Fruit fly (Drosophila melanogaster) whole organism, adult: ENCODE data around the gene Edg91.
A peak's percentile ranks its signal among the peaks of the same experiment; 100 is the strongest.

Source experiments
- CG11617 ChIP-seq: fragments of 200-800 bp; sonication (Bioruptor generic); optimal IDR thresholded peaks from 2 replicates; lab custom pipeline; 2017; ENCODE audit warnings: mild to moderate bottlenecking, missing biosample characterization, missing genetic modification reagents, missing genetic modification characterization
- CG12768 ChIP-seq: fragments of 200-800 bp; sonication (Bioruptor generic); optimal IDR thresholded peaks from 2 replicates; lab custom pipeline; 2017; ENCODE audit warnings: missing biosample characterization, missing genetic modification characterization, mild to moderate bottlenecking, moderate library complexity, missing genetic modification reagents
- CG14711 ChIP-seq: fragments of 200-800 bp; sonication (Bioruptor generic); optimal IDR thresholded peaks from 2 replicates; lab custom pipeline; 2018; ENCODE audit warnings: missing biosample characterization, mild to moderate bottlenecking, missing genetic modification characterization, moderate library complexity
- CG1620 ChIP-seq: fragments of 200-800 bp; sonication (Bioruptor generic); optimal IDR thresholded peaks from 2 replicates; lab custom pipeline; 2016; ENCODE audit warnings: missing biosample characterization, missing genetic modification characterization
- CG33017 ChIP-seq: fragments of 200-800 bp; sonication (Bioruptor generic); optimal IDR thresholded peaks from 2 replicates; lab custom pipeline; 2018; ENCODE audit warnings: missing biosample characterization, mild to moderate bottlenecking, missing genetic modification characterization, moderate library complexity
- CG5204 ChIP-seq: fragments of 200-800 bp; sonication (Bioruptor generic); optimal IDR thresholded peaks from 2 replicates; lab custom pipeline; 2016; ENCODE audit warnings: missing biosample characterization, missing genetic modification characterization
- CG7045 ChIP-seq: fragments of 200-800 bp; sonication (Bioruptor generic); optimal IDR thresholded peaks from 2 replicates; lab custom pipeline; 2017; ENCODE audit warnings: missing biosample characterization, mild to moderate bottlenecking, missing genetic modification characterization
- CG7101 ChIP-seq: fragments of 200-800 bp; sonication (Bioruptor generic); optimal IDR thresholded peaks from 2 replicates; lab custom pipeline; 2018; ENCODE audit warnings: missing biosample characterization, mild to moderate bottlenecking, missing genetic modification characterization, moderate library complexity
- Clk ChIP-seq: fragments of 200-800 bp; sonication (Bioruptor generic); optimal IDR thresholded peaks from 2 replicates; lab custom pipeline; 2017; ENCODE audit warnings: missing biosample characterization, missing genetic modification characterization
- Crg-1 ChIP-seq: fragments of 200-800 bp; sonication (Bioruptor generic); optimal IDR thresholded peaks from 2 replicates; lab custom pipeline; 2016; ENCODE audit warnings: missing biosample characterization, missing genetic modification characterization
- Hr96 ChIP-seq: fragments of 200-800 bp; sonication (Bioruptor generic); optimal IDR thresholded peaks from 2 replicates; lab custom pipeline; 2016; ENCODE audit warnings: missing biosample characterization, missing genetic modification characterization
- Mnt ChIP-seq: fragments of 200-800 bp; sonication (Bioruptor generic); optimal IDR thresholded peaks from 2 replicates; lab custom pipeline; 2016; ENCODE audit warnings: missing biosample characterization, mild to moderate bottlenecking, missing genetic modification characterization
- bab1 ChIP-seq: fragments of 200-800 bp; sonication (Bioruptor generic); optimal IDR thresholded peaks from 3 replicates; lab custom pipeline; 2019; ENCODE audit warnings: missing biosample characterization, mild to moderate bottlenecking, missing genetic modification characterization, moderate library complexity
- cic ChIP-seq: fragments of 200-800 bp; sonication (Bioruptor generic); optimal IDR thresholded peaks from 2 replicates; lab custom pipeline; 2017; ENCODE audit warnings: missing biosample characterization, mild to moderate bottlenecking, missing genetic modification characterization, moderate library complexity
- cnc ChIP-seq, 2 experiments: fragments of >200 bp; optimal IDR thresholded peaks; 2 replicates each; lab custom pipeline; 2017
- kay ChIP-seq: fragments of 200-800 bp; sonication (Bioruptor generic); peaks from one replicate; lab custom pipeline; 2016; ENCODE audit warnings: missing biosample characterization, missing genetic modification characterization, borderline replicate concordance
- ovo ChIP-seq: fragments of 200-800 bp; sonication (Bioruptor generic); optimal IDR thresholded peaks from 2 replicates; lab custom pipeline; 2016; ENCODE audit warnings: missing biosample characterization, missing genetic modification characterization
- pad ChIP-seq: fragments of 200-800 bp; sonication (Bioruptor generic); optimal IDR thresholded peaks from 3 replicates; lab custom pipeline; 2017; ENCODE audit warnings: missing biosample characterization, missing genetic modification characterization, mild to moderate bottlenecking, moderate library complexity, missing genetic modification reagents
- tj ChIP-seq: fragments of 200-800 bp; sonication (Bioruptor generic); optimal IDR thresholded peaks from 3 replicates; lab custom pipeline; 2017; ENCODE audit warnings: missing biosample characterization, mild to moderate bottlenecking, missing genetic modification characterization, moderate library complexity
- toe ChIP-seq: fragments of 200-800 bp; sonication (Bioruptor generic); optimal IDR thresholded peaks from 2 replicates; lab custom pipeline; 2016; ENCODE audit warnings: missing biosample characterization, missing genetic modification characterization

Gene Edg91

dm6 chr3R:17644019-17644418, 32.7 kb upstream of the Edg91 start:
- no peak for TF ChIP-seq toe (GFP tag; lab: Kevin White, UChicago)
- no peak for TF ChIP-seq cnc (optimal IDR thresholded peaks at IDR 0.05; lab: Kevin White, UChicago)
- TF ChIP-seq CG7101 (tag; lab: Kevin White, UChicago) = no peak
- TF ChIP-seq Crg-1 (GFP tag; lab: Kevin White, UChicago) = no peak
- TF ChIP-seq CG5204 (GFP tag; lab: Kevin White, UChicago) = no peak
- no peak for TF ChIP-seq kay
- TF ChIP-seq CG11617 = no peak
- TF ChIP-seq CG14711 (tag; lab: Kevin White, UChicago) = no peak
- TF ChIP-seq ovo = no peak
- TF ChIP-seq Clk (GFP tag; lab: Kevin White, UChicago) = no peak
- TF ChIP-seq CG33017 = no peak
- no peak for TF ChIP-seq pad (GFP tag; lab: Kevin White, UChicago)
- TF ChIP-seq CG1620 (GFP tag; lab: Kevin White, UChicago) = no peak
- TF ChIP-seq tj (GFP tag; lab: Kevin White, UChicago) = no peak

- TF ChIP-seq tj (GFP tag; lab: Kevin White, UChicago) (peak; percentile 56), ovo (no peak), pad (GFP tag; lab: Kevin White, UChicago) (no peak), Clk (GFP tag; lab: Kevin White, UChicago) (no peak), CG7101 (tag; lab: Kevin White, UChicago) (no peak), kay (no peak), CG33017 (no peak), CG7045 (no peak), cnc (optimal IDR thresholded peaks at IDR 0.05; lab: Kevin White, UChicago) (no peak), Mnt (GFP tag; lab: Kevin White, UChicago) (no peak), bab1 (GFP tag; lab: Kevin White, UChicago) (peak; percentile 40), toe (GFP tag; lab: Kevin White, UChicago) (no peak)
These were observed 20.0 kb upstream of the Edg91 start for dm6 chr3R:17631176-17631865.

DNA sequence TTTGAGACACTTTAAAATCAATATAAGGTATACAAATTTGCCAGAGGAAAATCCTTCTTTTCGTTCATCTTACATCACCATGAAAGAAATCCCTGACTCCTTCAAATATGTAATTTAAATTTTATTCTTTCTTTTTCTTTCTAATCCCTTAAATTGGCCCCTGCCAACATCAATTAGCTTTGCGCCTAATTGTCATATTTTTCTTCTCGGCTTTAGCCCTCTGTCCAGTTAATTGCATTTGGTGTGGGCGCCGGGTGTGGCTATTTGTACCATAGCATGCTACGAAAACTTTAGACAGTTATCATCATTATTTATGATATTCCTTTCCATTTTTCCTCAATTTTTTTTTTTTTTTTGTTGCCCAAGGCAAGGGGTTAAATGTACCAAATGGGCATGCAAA, 19.1 kb upstream of the Edg91 start, which contains the start of gene CG43175:
TSS of gene CG43175 (plus strand) at position 301 of the 400 bp plus-strand sequence.
- TF ChIP-seq CG7045 = no peak
- no peak for TF ChIP-seq CG33017
- TF ChIP-seq Hr96 = no peak
- no peak for TF ChIP-seq CG1620 (GFP tag; lab: Kevin White, UChicago)
- no peak for TF ChIP-seq Clk (GFP tag; lab: Kevin White, UChicago)
- no peak for TF ChIP-seq ovo
- TF ChIP-seq CG14711 (tag; lab: Kevin White, UChicago) = no peak
- no peak for TF ChIP-seq Mnt (GFP tag; lab: Kevin White, UChicago)
- TF ChIP-seq cnc (optimal IDR thresholded peaks at IDR 0.05; lab: Kevin White, UChicago) = no peak
- TF ChIP-seq bab1 (GFP tag; lab: Kevin White, UChicago) = no peak
- no peak for TF ChIP-seq CG12768 (GFP tag; lab: Kevin White, UChicago)
- TF ChIP-seq tj (GFP tag; lab: Kevin White, UChicago) = no peak
- TF ChIP-seq toe (GFP tag; lab: Kevin White, UChicago) = no peak
- TF ChIP-seq CG7101 (tag; lab: Kevin White, UChicago) = no peak
- TF ChIP-seq CG5204 (GFP tag; lab: Kevin White, UChicago) = no peak
- TF ChIP-seq CG11617 = no peak
- no peak for TF ChIP-seq cic
- TF ChIP-seq kay = no peak
- no peak for TF ChIP-seq Crg-1 (GFP tag; lab: Kevin White, UChicago)

- no peak for TF ChIP-seq tj (GFP tag; lab: Kevin White, UChicago)
- no peak for TF ChIP-seq CG5204 (GFP tag; lab: Kevin White, UChicago)
- no peak for TF ChIP-seq toe (GFP tag; lab: Kevin White, UChicago)
- TF ChIP-seq cic = no peak
- no peak for TF ChIP-seq ovo
- no peak for TF ChIP-seq CG11617
- no peak for TF ChIP-seq kay
- no peak for TF ChIP-seq CG7045
- TF ChIP-seq Clk (GFP tag; lab: Kevin White, UChicago) = no peak
- no peak for TF ChIP-seq CG1620 (GFP tag; lab: Kevin White, UChicago)
- no peak for TF ChIP-seq Hr96
- no peak for TF ChIP-seq pad (GFP tag; lab: Kevin White, UChicago)
- TF ChIP-seq cnc (optimal IDR thresholded peaks at IDR 0.05; lab: Kevin White, UChicago) = no peak
- no peak for TF ChIP-seq Mnt (GFP tag; lab: Kevin White, UChicago)
- no peak for TF ChIP-seq CG14711 (tag; lab: Kevin White, UChicago)
- TF ChIP-seq CG33017 = no peak
These were observed 15.5 kb upstream of the Edg91 start, which contains the start of gene CG14325 for dm6 chr3R:17626827-17627226. Gene CG14325, plus strand, starts transcription at chr3R:17627127.

DNA sequence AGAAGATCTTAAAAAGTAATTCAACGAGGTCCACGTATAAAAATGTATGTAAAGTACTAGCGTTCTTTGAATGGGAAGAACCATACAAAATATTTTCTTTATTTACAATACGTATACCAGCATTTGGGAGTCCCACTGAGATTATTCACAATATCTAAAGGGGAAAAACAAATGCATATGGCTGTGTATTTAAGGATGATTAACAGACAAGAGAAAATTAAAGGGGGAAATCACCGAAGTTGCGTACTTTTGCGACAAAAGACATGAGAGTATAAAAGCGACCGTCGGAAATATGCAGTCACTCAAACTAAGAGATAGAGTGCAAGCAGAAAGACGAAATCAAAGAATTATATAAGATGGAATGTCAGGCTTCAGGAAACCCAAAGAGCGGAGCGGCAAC, 13.7 kb upstream of the Edg91 start, which contains the start of gene AttD:
TSS of gene AttD (plus strand) at position 301 of the 400 bp plus-strand sequence.
- TF ChIP-seq bab1 (GFP tag; lab: Kevin White, UChicago) (no peak), cnc (optimal IDR thresholded peaks at IDR 0.05; lab: Kevin White, UChicago) (no peak), CG14711 (tag; lab: Kevin White, UChicago) (no peak), ovo (no peak), CG7045 (no peak), toe (GFP tag; lab: Kevin White, UChicago) (no peak)

DNA sequence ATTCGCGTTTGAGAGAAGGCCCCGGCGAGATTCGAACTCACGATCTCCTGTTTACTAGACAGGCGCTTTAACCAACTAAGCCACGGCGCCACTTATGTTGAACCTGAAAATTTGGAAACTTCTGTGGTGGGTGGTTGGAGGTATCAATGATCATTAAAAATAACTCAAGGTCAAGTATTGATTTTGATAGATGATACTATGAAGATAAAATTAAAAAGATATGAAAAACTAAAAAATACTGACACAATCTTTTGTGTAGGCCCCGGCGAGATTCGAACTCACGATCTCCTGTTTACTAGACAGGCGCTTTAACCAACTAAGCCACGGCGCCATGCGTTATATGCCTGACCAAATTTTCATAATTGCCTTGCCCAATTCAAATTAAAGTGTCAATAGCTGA, 13.2 kb upstream of the Edg91 start:
- no peak for TF ChIP-seq tj (GFP tag; lab: Kevin White, UChicago)
- no peak for TF ChIP-seq bab1 (GFP tag; lab: Kevin White, UChicago)
- TF ChIP-seq kay = no peak
- TF ChIP-seq CG5204 (GFP tag; lab: Kevin White, UChicago) = no peak
- no peak for TF ChIP-seq CG14711 (tag; lab: Kevin White, UChicago)
- no peak for TF ChIP-seq toe (GFP tag; lab: Kevin White, UChicago)
